Fruit fly (Drosophila melanogaster) whole organism, prepupa: ENCODE data around the gene CG44476.
A peak's percentile ranks its signal among the peaks of the same experiment; 100 is the strongest.

Source experiments
- Blimp-1 ChIP-seq: fragments of 200-800 bp; sonication (Bioruptor generic); optimal IDR thresholded peaks from 3 replicates; lab custom pipeline; 2017; ENCODE audit warnings: missing biosample characterization, missing genetic modification characterization, mild to moderate bottlenecking, moderate library complexity, missing genetic modification reagents
- CG10631 ChIP-seq: fragments of 200-800 bp; sonication (Bioruptor generic); optimal IDR thresholded peaks from 2 replicates; lab custom pipeline; 2016; ENCODE audit warnings: missing biosample characterization, missing genetic modification characterization
- CG11294 ChIP-seq: fragments of 200-800 bp; sonication (Bioruptor generic); IDR thresholded peaks from 2 replicates; pipeline ENCODE4 v1.3.6; 2022; ENCODE audit warnings: missing biosample characterization, missing genetic modification characterization
- CG11762 ChIP-seq: fragments of 200-800 bp; sonication (Bioruptor generic); optimal IDR thresholded peaks from 3 replicates; lab custom pipeline; 2016; ENCODE audit warnings: missing biosample characterization, missing genetic modification characterization; ENCODE audit not compliant: insufficient read depth
- CG11902 ChIP-seq: fragments of 200-800 bp; sonication (Bioruptor generic); optimal IDR thresholded peaks from 3 replicates; lab custom pipeline; 2016; ENCODE audit warnings: missing biosample characterization, missing genetic modification characterization
- CG15336 ChIP-seq: fragments of 200-800 bp; sonication (Bioruptor generic); IDR thresholded peaks from 2 replicates; pipeline ENCODE4 v1.3.6; 2022; ENCODE audit warnings: missing biosample characterization, missing genetic modification characterization
- CG1621 ChIP-seq: fragments of 200-800 bp; sonication (Bioruptor generic); optimal IDR thresholded peaks from 3 replicates; lab custom pipeline; 2018; ENCODE audit warnings: missing biosample characterization, mild to moderate bottlenecking, missing genetic modification characterization
- CG16779 ChIP-seq: fragments of 200-800 bp; sonication (Bioruptor generic); optimal IDR thresholded peaks from 3 replicates; lab custom pipeline; 2017; ENCODE audit warnings: missing biosample characterization, mild to moderate bottlenecking, missing genetic modification characterization
- CG3032 ChIP-seq: fragments of 200-800 bp; optimal IDR thresholded peaks from 2 replicates; lab custom pipeline; 2019; ENCODE audit warnings: missing biosample characterization, mild to moderate bottlenecking, missing genetic modification characterization, moderate library complexity
- CG32006 ChIP-seq: fragments of 200-800 bp; sonication (Bioruptor generic); optimal IDR thresholded peaks from 3 replicates; lab custom pipeline; 2017; ENCODE audit warnings: missing biosample characterization, mild to moderate bottlenecking, missing genetic modification characterization
- CG34406 ChIP-seq: fragments of 200-800 bp; sonication (Bioruptor generic); optimal IDR thresholded peaks from 3 replicates; lab custom pipeline; 2016; ENCODE audit warnings: missing biosample characterization, missing genetic modification characterization
- CG3919 ChIP-seq: fragments of 200-800 bp; sonication (Bioruptor generic); optimal IDR thresholded peaks from 3 replicates; lab custom pipeline; 2016; ENCODE audit warnings: missing biosample characterization, missing genetic modification characterization
- CG4318 ChIP-seq: fragments of 200-800 bp; sonication (Bioruptor generic); optimal IDR thresholded peaks from 3 replicates; lab custom pipeline; 2017; ENCODE audit warnings: missing biosample characterization, mild to moderate bottlenecking, missing genetic modification characterization
- CG6163 ChIP-seq: fragments of 200-800 bp; sonication (Bioruptor generic); IDR thresholded peaks from 3 replicates; pipeline ENCODE4 v1.3.6; 2022; ENCODE audit warnings: missing biosample characterization, missing genetic modification characterization
- CG6276 ChIP-seq: fragments of 200-800 bp; sonication (Bioruptor generic); optimal IDR thresholded peaks from 2 replicates; lab custom pipeline; 2017; ENCODE audit warnings: missing biosample characterization, mild to moderate bottlenecking, missing genetic modification characterization
- CG6808 ChIP-seq: fragments of 200-800 bp; sonication (Bioruptor generic); optimal IDR thresholded peaks from 3 replicates; lab custom pipeline; 2017; ENCODE audit warnings: missing biosample characterization, missing genetic modification characterization, mild to moderate bottlenecking, moderate library complexity, missing genetic modification reagents
- CG6854 ChIP-seq: fragments of 200-800 bp; sonication (Bioruptor generic); optimal IDR thresholded peaks from 2 replicates; lab custom pipeline; 2017; ENCODE audit warnings: missing biosample characterization, mild to moderate bottlenecking, missing genetic modification characterization
- CG7368 ChIP-seq: fragments of 200-800 bp; sonication (Bioruptor generic); optimal IDR thresholded peaks from 3 replicates; lab custom pipeline; 2016; ENCODE audit warnings: missing biosample characterization, missing genetic modification characterization
- CG8119 ChIP-seq: fragments of 200-800 bp; sonication (Bioruptor generic); IDR thresholded peaks from 3 replicates; pipeline ENCODE4 v1.3.6; 2022; ENCODE audit warnings: missing biosample characterization, missing genetic modification characterization
- CG8319 ChIP-seq: fragments of 200-800 bp; sonication (Bioruptor generic); optimal IDR thresholded peaks from 3 replicates; lab custom pipeline; 2016; ENCODE audit warnings: missing biosample characterization, missing genetic modification characterization
- CG9139 ChIP-seq: fragments of 200-800 bp; sonication (Bioruptor generic); optimal IDR thresholded peaks from 3 replicates; lab custom pipeline; 2017; ENCODE audit warnings: missing biosample characterization, mild to moderate bottlenecking, missing genetic modification characterization
- Eip75B ChIP-seq: fragments of 200-800 bp; sonication (Bioruptor generic); optimal IDR thresholded peaks from 3 replicates; lab custom pipeline; 2016; ENCODE audit warnings: missing biosample characterization, missing genetic modification characterization
- Eip78C ChIP-seq: fragments of 200-800 bp; sonication (Bioruptor generic); peaks from one replicate; lab custom pipeline; 2016; ENCODE audit warnings: missing biosample characterization, missing genetic modification characterization
- Eip93F ChIP-seq: fragments of 200-800 bp; sonication (Bioruptor generic); optimal IDR thresholded peaks from 2 replicates; lab custom pipeline; 2016; ENCODE audit warnings: missing biosample characterization, mild to moderate bottlenecking, missing genetic modification characterization
- Ets21C ChIP-seq: fragments of 200-800 bp; sonication (Bioruptor generic); optimal IDR thresholded peaks from 3 replicates; lab custom pipeline; 2016; ENCODE audit warnings: missing biosample characterization, missing genetic modification characterization
- Ets96B ChIP-seq: fragments of 200-800 bp; optimal IDR thresholded peaks from 2 replicates; lab custom pipeline; 2019; ENCODE audit warnings: missing biosample characterization, mild to moderate bottlenecking, missing genetic modification characterization, moderate library complexity
- Gug ChIP-seq: fragments of 200-800 bp; sonication (Bioruptor generic); IDR thresholded peaks from 2 replicates; pipeline ENCODE4 v1.3.6; 2022; ENCODE audit warnings: missing biosample characterization, missing genetic modification characterization
- Hr38 ChIP-seq: sonication (Bioruptor generic); optimal IDR thresholded peaks from 2 replicates; lab custom pipeline; 2016; ENCODE audit warnings: missing biosample characterization, missing genetic modification characterization
- Hr39 ChIP-seq: fragments of 200-800 bp; sonication (Bioruptor generic); optimal IDR thresholded peaks from 2 replicates; lab custom pipeline; 2016; ENCODE audit warnings: missing biosample characterization, missing genetic modification characterization
- Met ChIP-seq: fragments of 200-800 bp; sonication (Bioruptor generic); optimal IDR thresholded peaks from 3 replicates; lab custom pipeline; 2016; ENCODE audit warnings: missing biosample characterization, missing genetic modification characterization
- Smox ChIP-seq: fragments of 200-800 bp; sonication (Bioruptor generic); optimal IDR thresholded peaks from 3 replicates; lab custom pipeline; 2016; ENCODE audit warnings: missing biosample characterization, missing genetic modification characterization
- Sox102F ChIP-seq: fragments of 200-800 bp; sonication (Bioruptor generic); optimal IDR thresholded peaks from 2 replicates; lab custom pipeline; 2016; ENCODE audit warnings: missing biosample characterization, mild to moderate bottlenecking, missing genetic modification characterization
- Sox14 ChIP-seq: fragments of 200-800 bp; sonication (Bioruptor generic); optimal IDR thresholded peaks from 3 replicates; lab custom pipeline; 2016; ENCODE audit warnings: missing biosample characterization, missing genetic modification characterization
- Sox15 ChIP-seq: fragments of 200-800 bp; sonication (Bioruptor generic); optimal IDR thresholded peaks from 3 replicates; lab custom pipeline; 2016; ENCODE audit warnings: missing biosample characterization, missing genetic modification characterization
- achi ChIP-seq: fragments of 200-800 bp; sonication (Bioruptor generic); optimal IDR thresholded peaks from 3 replicates; lab custom pipeline; 2016; ENCODE audit warnings: missing biosample characterization, missing genetic modification characterization
- acj6 ChIP-seq: fragments of 200-800 bp; sonication (Bioruptor generic); optimal IDR thresholded peaks from 3 replicates; lab custom pipeline; 2016; ENCODE audit warnings: missing biosample characterization, missing genetic modification characterization
- dac ChIP-seq: fragments of 200-800 bp; sonication (Bioruptor generic); optimal IDR thresholded peaks from 2 replicates; lab custom pipeline; 2017; ENCODE audit warnings: missing biosample characterization, mild to moderate bottlenecking, missing genetic modification characterization
- eg ChIP-seq: fragments of 200-800 bp; sonication (Bioruptor generic); IDR thresholded peaks from 3 replicates; pipeline ENCODE4 v1.3.6; 2022; ENCODE audit warnings: missing biosample characterization, missing genetic modification characterization
- fd59A ChIP-seq: fragments of 200-800 bp; sonication (Bioruptor generic); optimal IDR thresholded peaks from 2 replicates; lab custom pipeline; 2017; ENCODE audit warnings: missing biosample characterization, mild to moderate bottlenecking, missing genetic modification characterization, missing genetic modification reagents
- fd85E ChIP-seq: fragments of 200-800 bp; sonication (Bioruptor generic); optimal IDR thresholded peaks from 3 replicates; lab custom pipeline; 2016; ENCODE audit warnings: missing biosample characterization, missing genetic modification characterization
- fkh ChIP-seq: fragments of 200-800 bp; sonication (Bioruptor generic); optimal IDR thresholded peaks from 3 replicates; lab custom pipeline; 2017; ENCODE audit warnings: missing biosample characterization, mild to moderate bottlenecking, missing genetic modification characterization, moderate library complexity
- lz ChIP-seq: fragments of 200-800 bp; sonication (Bioruptor generic); optimal IDR thresholded peaks from 3 replicates; lab custom pipeline; 2016; ENCODE audit warnings: missing biosample characterization, missing genetic modification characterization
- net ChIP-seq: fragments of 200-800 bp; sonication (Bioruptor generic); optimal IDR thresholded peaks from 3 replicates; lab custom pipeline; 2016; ENCODE audit warnings: missing biosample characterization, missing genetic modification characterization
- pdm3 ChIP-seq: fragments of 200-800 bp; sonication (Bioruptor generic); optimal IDR thresholded peaks from 3 replicates; lab custom pipeline; 2016; ENCODE audit warnings: missing biosample characterization, missing genetic modification characterization
- salr ChIP-seq, 2 experiments: fragments of 200-800 bp; sonication (Bioruptor generic); optimal IDR thresholded peaks; 3 replicates each; lab custom pipeline; 2016 to 2018; ENCODE audit warnings: missing biosample characterization in 2 of 2, missing genetic modification characterization in 2 of 2, mild to moderate bottlenecking in 1 of 2
- spab ChIP-seq: fragments of 200-800 bp; sonication (Bioruptor generic); optimal IDR thresholded peaks from 2 replicates; lab custom pipeline; 2017; ENCODE audit warnings: missing biosample characterization, mild to moderate bottlenecking, missing genetic modification characterization, missing genetic modification reagents
- ss ChIP-seq, 2 experiments: fragments of 200-800 bp; sonication (Bioruptor generic); optimal IDR thresholded peaks; 2 replicates in 1 of 2; 3 replicates in 1 of 2; lab custom pipeline; 2017 to 2018; ENCODE audit warnings: mild to moderate bottlenecking in 2 of 2, missing biosample characterization in 2 of 2, missing genetic modification characterization in 2 of 2, moderate library complexity in 1 of 2
- svp ChIP-seq: fragments of 200-800 bp; sonication (Bioruptor generic); peaks from one replicate; lab custom pipeline; 2016; ENCODE audit warnings: missing biosample characterization, missing genetic modification characterization
- topi ChIP-seq: fragments of 200-800 bp; sonication (Bioruptor generic); optimal IDR thresholded peaks from 3 replicates; lab custom pipeline; 2016; ENCODE audit warnings: missing biosample characterization, missing genetic modification characterization
- vri ChIP-seq: fragments of 200-800 bp; sonication (Bioruptor generic); optimal IDR thresholded peaks from 3 replicates; lab custom pipeline; 2016; ENCODE audit warnings: missing biosample characterization, mild to moderate bottlenecking, missing genetic modification characterization

CG44476 gene

dm6 chr2L:18141471-18142345 is 28.7 kb upstream of the CG44476 start:
- TF ChIP-seq lz = peak; percentile 77
- TF ChIP-seq vri (GFP tag; lab: Kevin White, UChicago) = peak; percentile 69
- no peak for TF ChIP-seq Eip93F (GFP tag; lab: Kevin White, UChicago)
- TF ChIP-seq eg = peak; percentile 78
- TF ChIP-seq fkh (GFP tag; lab: Kevin White, UChicago) = no peak
- TF ChIP-seq CG9139 (GFP tag; lab: Kevin White, UChicago) = peak; percentile 48
- TF ChIP-seq Sox14 (GFP tag; lab: Kevin White, UChicago) = peak; percentile 63
- peak; percentile 76 for TF ChIP-seq topi (GFP tag; lab: Kevin White, UChicago)
- peak; percentile 87 for TF ChIP-seq CG32006
- peak; percentile 84 for TF ChIP-seq CG8119
- TF ChIP-seq CG3032 (tag; lab: Kevin White, UChicago) = peak; percentile 52
- TF ChIP-seq CG11294 (GFP tag; lab: Robert Waterston, UW) = peak; percentile 39; the same call in 1 of the 2 replicates
- peak; percentile 92 for TF ChIP-seq Eip78C (GFP tag; lab: Kevin White, UChicago)
- peak; percentile 57 for TF ChIP-seq Ets21C (GFP tag; lab: Kevin White, UChicago)
- TF ChIP-seq Hr39 (GFP tag; lab: Kevin White, UChicago) = peak; percentile 68
- TF ChIP-seq CG16779 (tag; lab: Kevin White, UChicago) = peak; percentile 50
- TF ChIP-seq CG6808 (GFP tag; lab: Kevin White, UChicago) = peak; percentile 9
- TF ChIP-seq CG15336 (GFP tag; lab: Robert Waterston, UW) = peak; percentile 82
- TF ChIP-seq achi (GFP tag; lab: Kevin White, UChicago) = peak; percentile 58
- peak; percentile 61 for TF ChIP-seq CG11762 (GFP tag; lab: Kevin White, UChicago)
- no peak for TF ChIP-seq spab (GFP tag; lab: Kevin White, UChicago)
- TF ChIP-seq Met (GFP tag; lab: Kevin White, UChicago) = peak; percentile 78
- no peak for TF ChIP-seq salr (GFP tag; optimal IDR thresholded peaks at IDR 0.05; lab: Kevin White, UChicago)
- TF ChIP-seq CG1621 (tag; lab: Kevin White, UChicago) = peak; percentile 40
- TF ChIP-seq svp (GFP tag; lab: Kevin White, UChicago) = peak; percentile 87
- peak; percentile 74 for TF ChIP-seq acj6 (GFP tag; lab: Kevin White, UChicago)
- peak; percentile 51 for TF ChIP-seq Sox15
- peak; percentile 43 for TF ChIP-seq dac
- TF ChIP-seq Blimp-1 (GFP tag; lab: Kevin White, UChicago) = peak; percentile 39
- TF ChIP-seq CG11902 = peak; percentile 25
- TF ChIP-seq CG7368 (GFP tag; lab: Kevin White, UChicago) = peak; percentile 44
- TF ChIP-seq fd59A (GFP tag; lab: Kevin White, UChicago) = no peak
- TF ChIP-seq Sox102F (GFP tag; lab: Kevin White, UChicago) = peak; percentile 78
- TF ChIP-seq ss (GFP tag; optimal IDR thresholded peaks at IDR 0.05; lab: Kevin White, UChicago) = peak; percentile 22 to 38
- peak; percentile 17 for TF ChIP-seq Hr38 (GFP tag; lab: Kevin White, UChicago)
- TF ChIP-seq Gug (GFP tag; lab: Robert Waterston, UW) = peak; percentile 50; the same call in 1 of the 2 replicates
- peak; percentile 32 for TF ChIP-seq Ets96B
- TF ChIP-seq fd85E (GFP tag; lab: Kevin White, UChicago) = peak; percentile 20
- peak; percentile 70 for TF ChIP-seq CG6854
- TF ChIP-seq CG6163 (GFP tag; lab: Robert Waterston, UW) = no peak; the same call in 1 of the 3 replicates
- peak; percentile 64 for TF ChIP-seq CG34406
- peak; percentile 77 for TF ChIP-seq Smox (GFP tag; lab: Kevin White, UChicago)
- peak; percentile 44 for TF ChIP-seq net (GFP tag; lab: Kevin White, UChicago)
- TF ChIP-seq CG6276 (GFP tag; lab: Kevin White, UChicago) = peak; percentile 74
- TF ChIP-seq CG8319 (GFP tag; lab: Kevin White, UChicago) = peak; percentile 51
- peak; percentile 68 for TF ChIP-seq Eip75B (GFP tag; lab: Kevin White, UChicago)
- peak; percentile 79 for TF ChIP-seq pdm3 (GFP tag; lab: Kevin White, UChicago)
- TF ChIP-seq CG10631 = peak; percentile 57
- TF ChIP-seq CG3919 = peak; percentile 80
- TF ChIP-seq CG4318 = no peak
